Worm (Caenorhabditis elegans) whole organism, early embryonic: ENCODE data around the gene W01D2.3.

ENCODE experiments used
- ama-1 ChIP-seq: fragments of 150-350 bp; optimal IDR thresholded peaks from 2 replicates; lab custom pipeline; 2014
- ceh-36 ChIP-seq: sonication (generic microtip); optimal IDR thresholded peaks from 2 replicates; lab custom pipeline; 2016; ENCODE audit warnings: missing genetic modification characterization, inconsistent platforms, missing compliant biosample characterization
- flt-1 ChIP-seq: fragments of 200-800 bp; sonication (Bioruptor generic); IDR thresholded peaks from 2 replicates; pipeline ENCODE4 v1.3.6; 2022; ENCODE audit warnings: missing genetic modification characterization, missing compliant biosample characterization
- hmg-4 ChIP-seq: fragments of 200-800 bp; sonication (Bioruptor generic); optimal IDR thresholded peaks from 2 replicates; lab custom pipeline; 2018; ENCODE audit warnings: mild to moderate bottlenecking, missing genetic modification characterization, missing compliant biosample characterization

DNA sequence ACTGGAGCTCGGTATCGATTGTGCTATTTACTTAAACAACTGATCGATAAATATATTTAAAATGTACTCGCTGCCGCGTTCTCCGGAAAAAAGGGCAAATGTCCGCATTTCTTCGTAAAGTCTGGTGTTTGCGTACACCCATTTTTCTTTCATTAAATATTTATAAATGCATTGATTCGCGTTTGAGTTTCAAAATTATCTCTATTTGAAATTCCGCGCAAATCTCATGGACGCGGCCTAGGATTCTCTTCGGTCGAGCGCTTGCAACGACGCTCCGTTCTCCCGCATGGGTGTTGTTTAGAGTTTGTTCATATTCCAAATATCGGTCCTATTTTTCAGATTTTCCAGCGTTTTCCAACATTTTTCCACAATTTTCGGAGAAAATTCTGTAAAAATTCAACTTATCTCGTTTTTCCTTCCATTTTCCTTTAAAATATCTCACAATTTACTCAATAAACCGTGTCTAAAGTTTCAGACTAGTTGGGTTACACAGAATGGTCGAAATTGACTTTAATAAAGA is 9.1 kb downstream of the W01D2.3 start, which contains the start of gene eif-3.B:
- TF ChIP-seq hmg-4 (GFP tag; lab: Kevin White, UChicago): peak; percentile 53
- no peak for TF ChIP-seq ceh-36 (tag; lab: Kevin White, UChicago)
- no peak for TF ChIP-seq flt-1 (GFP tag; lab: Robert Waterston, UW)
- TF ChIP-seq ama-1 (lab: Kevin White, UChicago): no peak
